Worm (Caenorhabditis elegans): Measurements from ENCODE around the gene H04D03.4.

- TF ChIP-seq nhr-11 (tag; optimal IDR thresholded peaks at IDR 0.05) = no peak
- no peak for TF ChIP-seq fos-1 (tag; optimal IDR thresholded peaks at IDR 0.05)
- no peak for TF ChIP-seq ces-1 (GFP tag; optimal IDR thresholded peaks at IDR 0.05)
- TF ChIP-seq ama-1 (optimal IDR thresholded peaks at IDR 0.05) = no peak
- no peak for TF ChIP-seq rnt-1 (tag; optimal IDR thresholded peaks at IDR 0.05)
- no peak for TF ChIP-seq jun-1 (tag; optimal IDR thresholded peaks at IDR 0.05)
- no peak for TF ChIP-seq aha-1 (tag; optimal IDR thresholded peaks at IDR 0.05)
- no peak for TF ChIP-seq snpc-4 (tag; optimal IDR thresholded peaks at IDR 0.05)
- TF ChIP-seq lin-15B (tag; optimal IDR thresholded peaks at IDR 0.05) = no peak
- no peak for TF ChIP-seq aly-2 (tag; optimal IDR thresholded peaks at IDR 0.05)
These were observed 31.1 kb upstream of the H04D03.4 start, which contains the start of gene D2045.8 for ce11 chrIII:10481988-10482387.
